Worm (Caenorhabditis elegans): Measurements from ENCODE around the gene T02D1.4.

The T02D1.4 gene

DNA sequence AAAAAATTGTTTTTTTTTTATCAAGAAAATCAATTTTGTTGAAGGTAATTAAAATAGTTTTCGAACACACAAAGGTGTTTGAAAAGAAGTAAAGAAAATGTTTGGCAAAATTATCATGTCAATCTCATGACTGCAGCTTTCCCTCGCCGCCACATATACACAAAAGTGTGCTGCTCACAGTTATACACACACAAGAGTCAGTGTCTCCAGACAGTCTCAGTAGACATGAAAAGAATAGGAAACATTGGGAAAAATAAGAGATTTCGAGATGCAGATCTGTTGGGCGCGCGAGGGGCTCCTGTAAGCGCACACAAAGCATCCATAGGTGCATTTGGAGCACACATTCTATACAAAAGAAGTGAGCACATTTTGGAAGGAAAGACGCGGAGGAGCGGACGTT, 48.8 kb downstream of the T02D1.4 start:
- TF ChIP-seq him-1 (tag; optimal IDR thresholded peaks at IDR 0.05) = no peak
- no peak for TF ChIP-seq W03F9.2 (tag; optimal IDR thresholded peaks at IDR 0.05)
- no peak for TF ChIP-seq dao-5 (tag; optimal IDR thresholded peaks at IDR 0.05)

DNA sequence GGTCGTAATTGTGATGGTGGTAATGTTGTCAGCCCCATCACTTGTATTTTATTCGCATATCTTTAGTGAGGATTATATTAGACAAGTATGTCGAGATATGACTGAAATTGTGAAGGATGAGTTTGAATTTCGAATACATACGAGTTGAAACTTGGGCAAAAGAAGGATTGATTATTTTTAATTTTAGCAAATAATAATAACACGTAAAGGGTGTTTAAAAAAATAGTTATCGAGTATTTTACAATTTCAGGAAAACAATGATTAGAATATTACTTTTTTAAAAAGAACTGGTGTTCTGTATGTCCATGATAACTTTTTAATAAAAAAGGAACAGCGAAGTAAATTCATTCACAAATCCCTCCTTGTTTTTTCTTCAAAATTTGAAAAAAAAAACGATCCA, 50.9 kb downstream of the T02D1.4 start, which contains the start of gene F11E6.8:
TSS of gene F11E6.8 (minus strand) at position 101 of the 400 bp plus-strand sequence.
- TF ChIP-seq dao-5 (tag; optimal IDR thresholded peaks at IDR 0.05) (no peak), him-1 (tag; optimal IDR thresholded peaks at IDR 0.05) (no peak), W03F9.2 (tag; optimal IDR thresholded peaks at IDR 0.05) (no peak)
